Worm (Caenorhabditis elegans): ENCODE measurements around the gene unc-4.

ce11 chrII:9855620-9856019, 44.6 kb downstream of the unc-4 start, which contains the start of gene chil-4:
- TF ChIP-seq med-1 (GFP tag; optimal IDR thresholded peaks at IDR 0.05; ENCODE audit: insufficient read depth): no peak
- TF ChIP-seq cog-1 (tag; optimal IDR thresholded peaks at IDR 0.05): no peak
- TF ChIP-seq flt-1 (GFP tag; IDR thresholded peaks at IDR 0.05): no peak
- TF ChIP-seq tab-1 (GFP tag; IDR thresholded peaks at IDR 0.05): no peak
- no peak for TF ChIP-seq T22C8.4 (GFP tag; IDR thresholded peaks at IDR 0.05)
- no peak for TF ChIP-seq ref-1 (GFP tag; conservative IDR thresholded peaks at IDR 0.05)
- TF ChIP-seq klf-2 (GFP tag; conservative IDR thresholded peaks at IDR 0.05): no peak
- TF ChIP-seq ztf-23 (GFP tag; IDR thresholded peaks at IDR 0.05): no peak
- TF ChIP-seq ztf-29 (GFP tag; IDR thresholded peaks at IDR 0.05): no peak

Data from whole organism, midembryonic.